Fruit fly (Drosophila melanogaster) whole organism, wandering third instar larva: ENCODE results near the gene ATPsyndelta.

Source experiments
- br ChIP-seq: fragments of 200-800 bp; sonication (Bioruptor generic); optimal IDR thresholded peaks from 2 replicates; lab custom pipeline; 2016; ENCODE audit warnings: missing biosample characterization, missing genetic modification characterization
- h ChIP-seq: fragments of 200-800 bp; sonication (Bioruptor generic); optimal IDR thresholded peaks from 3 replicates; lab custom pipeline; 2016; ENCODE audit warnings: missing biosample characterization, mild to moderate bottlenecking, missing genetic modification characterization

DNA sequence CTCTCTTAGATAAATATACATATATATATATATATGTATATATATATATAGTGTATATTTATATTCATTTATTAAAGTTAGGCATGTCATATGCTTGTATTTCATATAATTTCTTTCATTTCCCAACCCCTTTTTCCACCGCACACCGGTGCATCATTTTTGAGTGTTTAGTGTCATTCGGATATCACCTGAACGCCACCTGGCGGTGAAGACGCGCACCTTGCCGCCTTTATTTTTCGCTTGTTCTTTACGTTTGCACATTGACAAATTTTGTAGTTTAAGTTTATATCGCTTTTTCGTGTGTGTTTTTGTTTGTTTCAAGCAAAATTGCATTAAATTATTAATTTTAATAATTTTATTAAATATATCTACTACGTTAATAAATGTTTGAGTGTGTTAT is 6.7 kb upstream of the ATPsyndelta start:
- no peak for TF ChIP-seq h (GFP tag; lab: Kevin White, UChicago)
- TF ChIP-seq br (GFP tag; lab: Kevin White, UChicago): no peak
